Worm (Caenorhabditis elegans) whole organism, L4/young adult: ENCODE measurements around the gene ech-5.

Experiments used
- W03F9.2 ChIP-seq: fragments of 150-350 bp; optimal IDR thresholded peaks from 2 replicates; lab custom pipeline; 2014; ENCODE audit warnings: missing biosample characterization, missing genetic modification characterization
- dao-5 ChIP-seq: sonication (generic microtip); optimal IDR thresholded peaks from 2 replicates; lab custom pipeline; 2016; ENCODE audit warnings: missing genotype, missing genetic modification characterization, moderate library complexity, missing compliant biosample characterization
- him-1 ChIP-seq: sonication (generic microtip); optimal IDR thresholded peaks from 2 replicates; lab custom pipeline; 2016; ENCODE audit warnings: missing genotype, missing genetic modification reagents, missing genetic modification characterization, missing compliant biosample characterization

ech-5 gene

ce11 chrIV:773580-773979, 23.2 kb upstream of the ech-5 start:
- TF ChIP-seq dao-5 (tag; lab: Kevin White, UChicago), result no peak
- TF ChIP-seq him-1 (tag; lab: Kevin White, UChicago), result no peak
- no peak for TF ChIP-seq W03F9.2 (tag; lab: Kevin White, UChicago)

- TF ChIP-seq W03F9.2 (tag; lab: Kevin White, UChicago) (no peak), dao-5 (tag; lab: Kevin White, UChicago) (no peak), him-1 (tag; lab: Kevin White, UChicago) (no peak)
Observed at ce11 chrIV:778484-778883, 18.3 kb upstream of the ech-5 start, which contains the start of gene ugt-52. Gene ugt-52 (plus strand): TSS chrIV:778784.

ce11 chrIV:782393-782792, 14.4 kb upstream of the ech-5 start:
- TF ChIP-seq W03F9.2 (tag; lab: Kevin White, UChicago) (no peak), dao-5 (tag; lab: Kevin White, UChicago) (no peak), him-1 (tag; lab: Kevin White, UChicago) (no peak)

ce11 chrIV:787755-788154, 9.1 kb upstream of the ech-5 start, which contains the start of gene F56B3.6:
Gene F56B3.6 (plus strand): TSS chrIV:788055.
- no peak for TF ChIP-seq him-1 (tag; lab: Kevin White, UChicago)
- TF ChIP-seq W03F9.2 (tag; lab: Kevin White, UChicago), result no peak

ce11 chrIV:794275-794674, 2.5 kb upstream of the ech-5 start, which contains the start of gene F56B3.4:
Gene F56B3.4 (minus strand): TSS chrIV:794275.
- TF ChIP-seq W03F9.2 (tag; lab: Kevin White, UChicago), result no peak
- no peak for TF ChIP-seq him-1 (tag; lab: Kevin White, UChicago)
- no peak for TF ChIP-seq dao-5 (tag; lab: Kevin White, UChicago)

ce11 chrIV:795383-795872, 1.4 kb upstream of the ech-5 start, which contains the start of gene skr-18:
Gene skr-18 (minus strand): TSS chrIV:795433.
- TF ChIP-seq dao-5 (tag; lab: Kevin White, UChicago) (no peak), him-1 (tag; lab: Kevin White, UChicago) (no peak), W03F9.2 (tag; lab: Kevin White, UChicago) (no peak)

ce11 chrIV:800518-800917, 3.7 kb downstream of the ech-5 start, which contains the start of gene mrpl-46:
Gene mrpl-46 (plus strand): TSS chrIV:800818.
- TF ChIP-seq him-1 (tag; lab: Kevin White, UChicago) (no peak), dao-5 (tag; lab: Kevin White, UChicago) (no peak), W03F9.2 (tag; lab: Kevin White, UChicago) (no peak)

- no peak for TF ChIP-seq him-1 (tag; lab: Kevin White, UChicago)
- no peak for TF ChIP-seq dao-5 (tag; lab: Kevin White, UChicago)
- no peak for TF ChIP-seq W03F9.2 (tag; lab: Kevin White, UChicago)
Observed at ce11 chrIV:801162-801561, 4.3 kb downstream of the ech-5 start.

ce11 chrIV:804802-805201, 8.0 kb downstream of the ech-5 start, which contains the start of gene Y55F3BL.4:
Gene Y55F3BL.4 (plus strand): TSS chrIV:805102.
- TF ChIP-seq dao-5 (tag; lab: Kevin White, UChicago) (no peak), him-1 (tag; lab: Kevin White, UChicago) (no peak), W03F9.2 (tag; lab: Kevin White, UChicago) (no peak)

ce11 chrIV:805693-806092, 8.9 kb downstream of the ech-5 start:
- TF ChIP-seq W03F9.2 (tag; lab: Kevin White, UChicago), result no peak
- TF ChIP-seq him-1 (tag; lab: Kevin White, UChicago), result no peak
- TF ChIP-seq dao-5 (tag; lab: Kevin White, UChicago), result no peak

ce11 chrIV:807027-807516, 10.2 kb downstream of the ech-5 start, which contains the start of gene Y55F3BL.6:
Gene Y55F3BL.6 (minus strand): TSS chrIV:807077.
- TF ChIP-seq dao-5 (tag; lab: Kevin White, UChicago), result no peak
- TF ChIP-seq him-1 (tag; lab: Kevin White, UChicago), result no peak
- no peak for TF ChIP-seq W03F9.2 (tag; lab: Kevin White, UChicago)

ce11 chrIV:817879-818278, 21.1 kb downstream of the ech-5 start:
- TF ChIP-seq dao-5 (tag; lab: Kevin White, UChicago) (no peak), W03F9.2 (tag; lab: Kevin White, UChicago) (no peak), him-1 (tag; lab: Kevin White, UChicago) (no peak)

ce11 chrIV:824854-825253, 28.0 kb downstream of the ech-5 start, which contains the start of gene zipt-15:
Gene zipt-15 (minus strand): TSS chrIV:824954.
- TF ChIP-seq W03F9.2 (tag; lab: Kevin White, UChicago) (no peak), dao-5 (tag; lab: Kevin White, UChicago) (no peak), him-1 (tag; lab: Kevin White, UChicago) (no peak)

ce11 chrIV:826145-826544, 29.3 kb downstream of the ech-5 start:
- no peak for TF ChIP-seq him-1 (tag; lab: Kevin White, UChicago)
- TF ChIP-seq W03F9.2 (tag; lab: Kevin White, UChicago), result no peak
- TF ChIP-seq dao-5 (tag; lab: Kevin White, UChicago), result no peak
